Fruit fly (Drosophila melanogaster): ENCODE data around the gene Kcmf1.

DNA sequence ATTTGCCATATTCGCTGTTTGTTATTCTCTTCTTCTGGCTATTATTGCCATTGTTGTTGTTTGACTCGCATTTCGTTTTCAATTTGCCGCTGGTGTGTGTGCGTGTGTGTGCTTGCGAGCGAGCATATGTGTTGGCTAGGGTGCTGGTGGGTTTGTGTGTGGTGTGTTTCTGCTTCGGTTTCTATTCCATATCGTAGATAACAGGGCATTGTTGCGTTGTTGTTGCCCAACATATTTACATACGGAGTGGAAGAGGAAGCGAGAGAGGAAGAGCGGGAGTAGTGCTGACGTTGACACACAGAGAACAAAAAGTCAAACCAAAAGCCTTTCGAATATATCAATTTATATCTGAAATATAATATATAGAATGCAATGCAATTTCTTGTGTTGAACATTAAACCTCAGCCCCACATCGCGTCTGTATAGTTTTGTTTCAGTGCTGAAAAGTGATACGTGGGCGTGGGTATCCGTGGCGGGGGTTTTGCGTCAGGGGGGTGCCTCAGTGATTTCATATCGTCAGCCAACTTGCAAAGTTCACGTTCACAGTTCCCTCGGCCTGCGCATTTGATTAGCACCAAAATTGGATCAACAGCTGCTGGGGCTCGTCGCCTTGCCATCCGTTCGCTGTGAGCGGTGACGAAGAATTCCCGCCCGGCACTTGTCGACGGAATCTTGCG, 39.9 kb upstream of the Kcmf1 start:
- no peak for TF ChIP-seq CG8478 (optimal IDR thresholded peaks at IDR 0.05)
- TF ChIP-seq CTCF (optimal IDR thresholded peaks at IDR 0.05) = no peak

Measured in S2 (cell line).